Fruit fly (Drosophila melanogaster) Kc167 (cell line): Measurements from ENCODE around the gene CG33293.

Experiments
- Myc ChIP-seq: fragments of >200 bp; optimal IDR thresholded peaks from 2 replicates; lab custom pipeline; 2017; ENCODE audit warnings: missing external identifiers
- Sin3A ChIP-seq: fragments of >200 bp; optimal IDR thresholded peaks from 2 replicates; lab custom pipeline; 2018; ENCODE audit warnings: missing external identifiers
- h ChIP-seq: fragments of >200 bp; optimal IDR thresholded peaks from 3 replicates; lab custom pipeline; 2018; ENCODE audit warnings: missing external identifiers
- psq ChIP-seq: fragments of >200 bp; optimal IDR thresholded peaks from 2 replicates; lab custom pipeline; 2017; ENCODE audit warnings: missing external identifiers

dm6 chr3R:5279609-5280164 is 39.2 kb upstream of the CG33293 start:
- TF ChIP-seq psq (lab: Kevin White, UChicago) (no peak), Myc (lab: Kevin White, UChicago) (no peak), Sin3A (no peak), h (lab: Kevin White, UChicago) (no peak)
